Worm (Caenorhabditis elegans) whole organism, young adult: Measurements from ENCODE around the gene F10G2.2.
A peak's percentile ranks its signal among the peaks of the same experiment; 100 is the strongest.

Experiments used
- B0336.3 ChIP-seq: fragments of 200-800 bp; sonication (Bioruptor generic); IDR thresholded peaks from 2 replicates; pipeline ENCODE4 v1.3.6; 2022; ENCODE audit warnings: missing genetic modification characterization, missing compliant biosample characterization
- C06A6.2 ChIP-seq: fragments of 200-800 bp; sonication (Bioruptor generic); conservative IDR thresholded peaks from 2 replicates; pipeline ENCODE4 v1.3.6; 2022; ENCODE audit warnings: missing genetic modification characterization, missing compliant biosample characterization
- D2030.7 ChIP-seq: fragments of 200-800 bp; sonication (Bioruptor generic); IDR thresholded peaks from 2 replicates; pipeline ENCODE4 v1.3.6; 2022; ENCODE audit warnings: missing genetic modification reagents, missing genetic modification characterization, missing compliant biosample characterization
- F23B12.7 ChIP-seq: sonication (generic microtip); optimal IDR thresholded peaks from 2 replicates; lab custom pipeline; 2017; ENCODE audit warnings: missing genetic modification characterization, mild to moderate bottlenecking, missing compliant biosample characterization, antibody characterized with exemption, moderate library complexity; ENCODE audit not compliant: insufficient read depth
- F37B4.10 ChIP-seq: fragments of 200-800 bp; sonication (Bioruptor generic); IDR thresholded peaks from 2 replicates; pipeline ENCODE4 v1.3.6; 2022; ENCODE audit warnings: missing genetic modification characterization, missing compliant biosample characterization
- K12H6.12 ChIP-seq: fragments of 200-800 bp; sonication (Bioruptor generic); optimal IDR thresholded peaks from 2 replicates; lab custom pipeline; 2018; ENCODE audit warnings: mild to moderate bottlenecking, missing genetic modification characterization, missing compliant biosample characterization
- T07F8.4 ChIP-seq: sonication (generic microtip); optimal IDR thresholded peaks from 2 replicates; lab custom pipeline; 2016; ENCODE audit warnings: mild to moderate bottlenecking, missing genetic modification characterization, moderate library complexity, missing compliant biosample characterization
- T26A5.8 ChIP-seq: sonication (generic microtip); optimal IDR thresholded peaks from 2 replicates; lab custom pipeline; 2016; ENCODE audit warnings: missing genetic modification characterization, missing compliant biosample characterization
- Y53F4B.3 ChIP-seq: fragments of 200-800 bp; sonication (Bioruptor generic); IDR thresholded peaks from 2 replicates; pipeline ENCODE4 v1.3.6; 2022; ENCODE audit warnings: missing genetic modification reagents, missing genetic modification characterization, missing compliant biosample characterization
- Y67H2A.10 ChIP-seq: fragments of 200-800 bp; sonication (Bioruptor generic); conservative IDR thresholded peaks from 2 replicates; pipeline ENCODE4 v1.3.6; 2022; ENCODE audit warnings: missing genetic modification reagents, missing genetic modification characterization, missing compliant biosample characterization
- Y95B8A.8 ChIP-seq: fragments of 200-800 bp; sonication (Bioruptor generic); IDR thresholded peaks from 2 replicates; pipeline ENCODE4 v1.3.6; 2022; ENCODE audit warnings: missing genetic modification reagents, missing genetic modification characterization, missing compliant biosample characterization
- ama-1 ChIP-seq, 3 experiments: fragments of 150-350 bp in 1 of 3; sonication (generic microtip) in 2 of 3; optimal IDR thresholded peaks; 2 replicates each; lab custom pipeline; 2014 to 2018; ENCODE audit warnings: missing biosample characterization in 2 of 3, missing genetic modification characterization in 2 of 3, missing genetic modification reagents in 2 of 3
- attf-5 ChIP-seq: fragments of 200-800 bp; sonication (Bioruptor generic); optimal IDR thresholded peaks from 2 replicates; lab custom pipeline; 2018; ENCODE audit warnings: mild to moderate bottlenecking, missing genetic modification characterization, missing compliant biosample characterization
- bed-1 ChIP-seq: fragments of 200-800 bp; sonication (Bioruptor generic); IDR thresholded peaks from 2 replicates; pipeline ENCODE4 v1.3.6; 2022; ENCODE audit warnings: missing genetic modification reagents, missing genetic modification characterization, missing compliant biosample characterization
- ceh-91 ChIP-seq: fragments of 200-800 bp; sonication (Bioruptor generic); IDR thresholded peaks from 2 replicates; pipeline ENCODE4 v1.3.6; 2022; ENCODE audit warnings: missing genetic modification reagents, missing genetic modification characterization, missing compliant biosample characterization
- egl-18 ChIP-seq: fragments of 200-800 bp; sonication (Bioruptor generic); IDR thresholded peaks from 2 replicates; pipeline ENCODE4 v1.3.6; 2022; ENCODE audit warnings: missing genetic modification reagents, missing genetic modification characterization, missing compliant biosample characterization
- egl-44 ChIP-seq: fragments of 200-800 bp; sonication (Bioruptor generic); IDR thresholded peaks from 2 replicates; pipeline ENCODE4 v1.3.6; 2022; ENCODE audit warnings: missing genetic modification reagents, missing genetic modification characterization, missing compliant biosample characterization
- lag-1 ChIP-seq: fragments of 200-800 bp; sonication (Bioruptor generic); IDR thresholded peaks from 2 replicates; pipeline ENCODE4 v1.3.6; 2022; ENCODE audit warnings: missing genetic modification reagents, missing genetic modification characterization, missing compliant biosample characterization
- let-526 ChIP-seq: fragments of 200-800 bp; sonication (Bioruptor generic); IDR thresholded peaks from 2 replicates; pipeline ENCODE4 v1.3.6; 2022; ENCODE audit warnings: missing genetic modification reagents, missing genetic modification characterization, missing compliant biosample characterization
- let-607 ChIP-seq, 2 experiments: fragments of 200-800 bp in 1 of 2; sonication (Bioruptor generic) in 1 of 2; sonication (generic microtip) in 1 of 2; optimal IDR thresholded peaks; 2 replicates each; lab custom pipeline; 2016 to 2018; ENCODE audit warnings: mild to moderate bottlenecking in 2 of 2, missing compliant biosample characterization in 2 of 2, missing genetic modification characterization in 2 of 2, moderate library complexity in 2 of 2, missing genotype in 1 of 2
- lin-35 ChIP-seq, 3 experiments: fragments of 150-350 bp in 2 of 3; sonication (generic microtip) in 1 of 3; optimal IDR thresholded peaks; 2 replicates each; lab custom pipeline; 2014 to 2018; ENCODE audit warnings: missing biosample characterization in 3 of 3, missing genetic modification characterization in 3 of 3, missing genetic modification reagents in 3 of 3
- lin-40 ChIP-seq: sonication (generic microtip); optimal IDR thresholded peaks from 2 replicates; lab custom pipeline; 2016; ENCODE audit warnings: missing genetic modification characterization, mild to moderate bottlenecking, missing compliant biosample characterization, missing genotype, missing genetic modification reagents
- lir-1 ChIP-seq: fragments of 200-800 bp; sonication (Bioruptor generic); conservative IDR thresholded peaks from 2 replicates; pipeline ENCODE4 v1.3.6; 2022; ENCODE audit warnings: missing genetic modification reagents, missing genetic modification characterization, missing compliant biosample characterization
- lsl-1 ChIP-seq: fragments of 200-800 bp; sonication (Bioruptor generic); optimal IDR thresholded peaks from 2 replicates; lab custom pipeline; 2018; ENCODE audit warnings: mild to moderate bottlenecking, missing genetic modification characterization, moderate library complexity, missing compliant biosample characterization
- lsy-27 ChIP-seq: sonication (generic microtip); optimal IDR thresholded peaks from 2 replicates; lab custom pipeline; 2017; ENCODE audit warnings: missing genetic modification characterization, mild to moderate bottlenecking, missing compliant biosample characterization, antibody characterized with exemption, missing genotype, borderline replicate concordance; ENCODE audit not compliant: insufficient read depth
- mcd-1 ChIP-seq: fragments of 200-800 bp; sonication (Bioruptor generic); IDR thresholded peaks from 2 replicates; pipeline ENCODE4 v1.3.6; 2022; ENCODE audit warnings: missing genetic modification reagents, missing genetic modification characterization, missing compliant biosample characterization
- nfyb-1 ChIP-seq: fragments of 200-800 bp; sonication (Bioruptor generic); IDR thresholded peaks from 2 replicates; pipeline ENCODE4 v1.3.6; 2022; ENCODE audit warnings: missing genetic modification reagents, missing genetic modification characterization, missing compliant biosample characterization
- nhr-120 ChIP-seq: fragments of 200-800 bp; sonication (Bioruptor generic); IDR thresholded peaks from 2 replicates; pipeline ENCODE4 v1.3.6; 2022; ENCODE audit warnings: missing genetic modification characterization, missing compliant biosample characterization
- nhr-80 ChIP-seq: sonication (generic microtip); optimal IDR thresholded peaks from 2 replicates; lab custom pipeline; 2016; ENCODE audit warnings: missing genetic modification characterization, missing compliant biosample characterization
- pha-4 ChIP-seq: fragments of 150-350 bp; sonication (generic microtip); optimal IDR thresholded peaks from 2 replicates; lab custom pipeline; 2014; ENCODE audit warnings: missing biosample characterization, missing genetic modification reagents, missing genetic modification characterization
- sdz-38 ChIP-seq: sonication (generic microtip); optimal IDR thresholded peaks from 2 replicates; lab custom pipeline; 2016; ENCODE audit warnings: missing genotype, missing genetic modification characterization, missing compliant biosample characterization
- sea-2 ChIP-seq: fragments of 200-800 bp; sonication (Bioruptor generic); IDR thresholded peaks from 2 replicates; pipeline ENCODE4 v1.3.6; 2022; ENCODE audit warnings: missing genetic modification characterization, missing compliant biosample characterization
- snpc-3.4 ChIP-seq: sonication (generic microtip); optimal IDR thresholded peaks from 2 replicates; lab custom pipeline; 2017; ENCODE audit warnings: missing genetic modification characterization, mild to moderate bottlenecking, missing compliant biosample characterization, antibody characterized with exemption, moderate library complexity, missing genotype, missing genetic modification reagents
- snpc-4 ChIP-seq, 5 experiments: fragments of 150-350 bp in 1 of 5; sonication (generic microtip) in 4 of 5; optimal IDR thresholded peaks; 2 replicates each; lab custom pipeline; 2014 to 2018; ENCODE audit warnings: missing genetic modification characterization in 5 of 5, missing biosample characterization in 3 of 5, antibody characterized with exemption in 2 of 5, mild to moderate bottlenecking in 2 of 5, missing compliant biosample characterization in 2 of 5, missing genotype in 2 of 5, moderate library complexity in 2 of 5, missing genetic modification reagents in 1 of 5
- sptf-2 ChIP-seq: fragments of 200-800 bp; sonication (Bioruptor generic); optimal IDR thresholded peaks from 2 replicates; lab custom pipeline; 2018; ENCODE audit warnings: mild to moderate bottlenecking, missing genetic modification characterization, missing compliant biosample characterization
- ztf-18 ChIP-seq: sonication (generic microtip); optimal IDR thresholded peaks from 2 replicates; lab custom pipeline; 2016; ENCODE audit warnings: missing genotype, mild to moderate bottlenecking, missing genetic modification characterization, missing compliant biosample characterization
- ztf-26 ChIP-seq: sonication (generic microtip); optimal IDR thresholded peaks from 2 replicates; lab custom pipeline; 2017; ENCODE audit warnings: missing genetic modification characterization, missing compliant biosample characterization
- ztf-6 ChIP-seq: fragments of 200-800 bp; sonication (Bioruptor generic); IDR thresholded peaks from 2 replicates; pipeline ENCODE4 v1.3.6; 2022; ENCODE audit warnings: missing genetic modification reagents, missing genetic modification characterization, missing compliant biosample characterization

The F10G2.2 gene

DNA sequence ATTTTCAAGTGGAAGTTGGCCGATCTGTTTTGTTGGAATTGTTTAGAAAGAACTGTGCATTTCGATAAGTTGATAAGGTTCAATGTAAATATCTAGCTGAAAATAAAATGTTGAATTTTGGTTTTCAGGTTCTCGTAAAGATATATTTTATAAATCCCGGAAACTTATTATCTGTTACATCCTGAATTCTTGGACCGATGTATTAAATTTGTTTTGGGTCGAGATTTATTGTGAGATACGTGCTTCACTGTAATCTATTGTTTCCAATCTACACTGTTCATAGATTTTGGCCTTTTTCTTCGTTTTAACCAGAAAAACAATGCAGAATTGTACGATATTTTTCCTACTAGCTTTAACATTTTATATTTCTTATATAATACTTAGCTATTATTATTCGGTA, 26.2 kb downstream of the F10G2.2 start, which contains the start of gene C03G6.6:
C03G6.6 (plus strand) TSS at position 301 of the 400 bp plus-strand sequence.
- TF ChIP-seq nfyb-1 (GFP tag; lab: Robert Waterston, UW) (no peak), C06A6.2 (GFP tag; lab: Robert Waterston, UW) (no peak), sea-2 (GFP tag; lab: Robert Waterston, UW) (no peak), nhr-120 (no peak), T07F8.4 (tag; lab: Kevin White, UChicago) (no peak), lin-40 (tag; lab: Kevin White, UChicago) (no peak), lin-35 (GFP tag; optimal IDR thresholded peaks at IDR 0.05; lab: Kevin White, UChicago) (no peak), K12H6.12 (tag; lab: Kevin White, UChicago) (no peak), sdz-38 (tag; lab: Kevin White, UChicago) (no peak), egl-18 (no peak), mcd-1 (no peak), lsl-1 (GFP tag; lab: Kevin White, UChicago) (no peak), ama-1 (optimal IDR thresholded peaks at IDR 0.05; lab: Kevin White, UChicago) (no peak), ama-1 (GFP tag; optimal IDR thresholded peaks at IDR 0.05; lab: Kevin White, UChicago) (no peak), let-526 (GFP tag; lab: Robert Waterston, UW) (no peak), F23B12.7 (tag; lab: Kevin White, UChicago) (no peak), ztf-26 (tag; lab: Kevin White, UChicago) (no peak), egl-44 (no peak)
- TF ChIP-seq, all 124 proteins: peak for 0

DNA sequence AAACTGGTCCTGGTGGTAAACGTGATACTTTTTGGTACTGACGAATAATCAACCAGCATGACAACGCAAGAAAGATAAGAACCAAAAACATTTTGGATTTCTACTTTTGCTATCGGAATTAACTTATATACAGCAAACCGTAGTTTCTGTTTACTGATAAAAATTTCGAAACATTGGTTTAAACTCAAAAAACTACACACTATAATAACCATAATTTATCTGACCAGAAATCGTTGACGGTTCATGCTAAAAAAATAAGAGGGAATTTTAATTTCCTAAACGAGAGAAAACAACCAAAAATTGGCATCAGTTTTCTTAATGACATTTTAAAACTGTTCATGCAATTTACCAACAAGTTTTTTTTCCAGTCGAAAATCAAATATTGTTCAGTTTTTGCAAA, 30.7 kb downstream of the F10G2.2 start, which contains the start of gene cyp-35A1:
cyp-35A1 (minus strand) TSS at position 101 of the 400 bp plus-strand sequence.
- TF ChIP-seq sptf-2 (GFP tag; lab: Kevin White, UChicago) = no peak
- no peak for TF ChIP-seq lin-35 (GFP tag; optimal IDR thresholded peaks at IDR 0.05; lab: Kevin White, UChicago)
- TF ChIP-seq ztf-18 (tag; lab: Kevin White, UChicago) = no peak
- TF ChIP-seq ceh-91 (GFP tag; lab: Robert Waterston, UW) = no peak
- no peak for TF ChIP-seq ztf-6 (GFP tag; lab: Robert Waterston, UW)
- no peak for TF ChIP-seq attf-5 (GFP tag; lab: Kevin White, UChicago)
- TF ChIP-seq Y95B8A.8 (GFP tag; lab: Robert Waterston, UW) = no peak
- no peak for TF ChIP-seq F37B4.10 (GFP tag; lab: Robert Waterston, UW)
- TF ChIP-seq nhr-120 = no peak
- no peak for TF ChIP-seq lin-40 (tag; lab: Kevin White, UChicago)
- no peak for TF ChIP-seq pha-4 (tag; lab: Kevin White, UChicago)
- TF ChIP-seq D2030.7 = no peak
- no peak for TF ChIP-seq Y67H2A.10 (GFP tag; lab: Robert Waterston, UW)
- no peak for TF ChIP-seq T07F8.4 (tag; lab: Kevin White, UChicago)
- TF ChIP-seq snpc-4 (GFP tag; optimal IDR thresholded peaks at IDR 0.05; lab: Kevin White, UChicago) = no peak
- TF ChIP-seq snpc-4 (tag; optimal IDR thresholded peaks at IDR 0.05; lab: Kevin White, UChicago) = no peak
- no peak for TF ChIP-seq nfyb-1 (GFP tag; lab: Robert Waterston, UW)
- no peak for TF ChIP-seq lir-1 (GFP tag; lab: Robert Waterston, UW)
- no peak for TF ChIP-seq Y53F4B.3 (GFP tag; lab: Robert Waterston, UW)

DNA sequence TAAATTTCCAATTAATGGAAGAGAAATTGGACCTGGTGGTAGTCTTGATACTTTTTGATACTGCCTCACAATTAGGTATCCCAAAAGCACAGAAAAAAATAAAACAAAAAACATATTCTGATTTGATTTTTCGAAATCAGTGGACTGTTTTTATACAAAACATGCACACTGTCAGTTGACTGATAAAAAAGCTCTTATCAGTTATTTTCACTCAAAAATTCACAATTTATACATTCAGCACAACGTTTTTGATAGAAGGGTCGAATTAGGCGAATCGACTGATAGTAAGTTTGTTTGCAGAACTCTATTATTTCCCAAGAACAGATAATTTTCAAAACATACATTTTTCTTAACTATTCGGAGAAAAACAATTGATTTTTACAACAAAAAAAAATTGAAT, 33.1 kb downstream of the F10G2.2 start, which contains the start of gene cyp-35A2:
cyp-35A2 (minus strand) TSS at position 124 of the 400 bp plus-strand sequence.
- no peak for TF ChIP-seq bed-1 (GFP tag; lab: Robert Waterston, UW)
- peak; percentile 59 for TF ChIP-seq nhr-80 (tag; lab: Kevin White, UChicago)

DNA sequence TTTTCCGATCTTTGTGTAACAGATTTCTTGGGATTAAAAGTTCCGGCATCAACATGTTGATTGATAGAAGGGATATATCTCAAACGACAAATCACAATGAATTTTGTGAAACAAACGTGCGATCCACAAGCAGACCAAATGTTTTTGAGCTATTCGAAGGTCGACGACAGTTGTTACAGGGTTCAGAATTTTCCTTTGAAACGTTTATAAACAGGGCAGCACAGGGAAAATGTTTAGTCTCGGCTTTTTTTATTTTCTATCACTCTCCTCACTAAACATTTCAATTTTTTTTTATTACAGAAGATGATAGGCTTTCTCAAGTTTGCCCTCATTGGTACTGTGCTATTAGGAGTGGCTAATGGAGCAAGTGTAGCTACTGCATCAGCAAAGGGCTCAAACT, 34.0 kb downstream of the F10G2.2 start, which contains the start of gene exc-13:
exc-13 (plus strand) TSS at position 301 of the 400 bp plus-strand sequence.
- no peak for TF ChIP-seq sptf-2 (GFP tag; lab: Kevin White, UChicago)
- no peak for TF ChIP-seq B0336.3 (GFP tag; lab: Robert Waterston, UW)
- TF ChIP-seq let-607 (tag; optimal IDR thresholded peaks at IDR 0.05; lab: Kevin White, UChicago) = no peak
- TF ChIP-seq ztf-18 (tag; lab: Kevin White, UChicago) = no peak
- TF ChIP-seq T26A5.8 (tag; lab: Kevin White, UChicago) = no peak
- TF ChIP-seq C06A6.2 (GFP tag; lab: Robert Waterston, UW) = no peak
- no peak for TF ChIP-seq lsy-27 (tag; lab: Kevin White, UChicago)
- no peak for TF ChIP-seq snpc-3.4 (tag; lab: Kevin White, UChicago)
- no peak for TF ChIP-seq lag-1 (GFP tag; lab: Robert Waterston, UW)
